Worm (Caenorhabditis elegans) whole organism, L3 larva: ENCODE measurements around the gene elpc-4.

Source experiments
- R02D3.7 ChIP-seq: fragments of 150-350 bp; optimal IDR thresholded peaks from 2 replicates; lab custom pipeline; 2014; ENCODE audit warnings: missing biosample characterization, missing genetic modification characterization
- ZK546.5 ChIP-seq: sonication (generic microtip); optimal IDR thresholded peaks from 2 replicates; lab custom pipeline; 2017; ENCODE audit warnings: missing biosample characterization, missing genetic modification characterization
- aly-2 ChIP-seq: fragments of 150-350 bp; optimal IDR thresholded peaks from 2 replicates; lab custom pipeline; 2014; ENCODE audit warnings: missing biosample characterization, missing genetic modification characterization
- ama-1 ChIP-seq: fragments of 150-350 bp; optimal IDR thresholded peaks from 2 replicates; lab custom pipeline; 2018
- ceh-16 ChIP-seq: sonication (generic microtip); optimal IDR thresholded peaks from 2 replicates; lab custom pipeline; 2017; ENCODE audit warnings: missing biosample characterization, missing genetic modification characterization
- ceh-28 ChIP-seq: fragments of 150-350 bp; optimal IDR thresholded peaks from 2 replicates; lab custom pipeline; 2014; ENCODE audit warnings: missing biosample characterization, missing genetic modification reagents, missing genetic modification characterization
- ceh-82 ChIP-seq: fragments of 150-350 bp; optimal IDR thresholded peaks from 2 replicates; lab custom pipeline; 2014; ENCODE audit warnings: missing biosample characterization, missing genetic modification characterization
- ceh-9 ChIP-seq: sonication (generic microtip); optimal IDR thresholded peaks from 2 replicates; lab custom pipeline; 2018; ENCODE audit warnings: missing biosample characterization, missing genetic modification characterization
- daf-12 ChIP-seq: fragments of 150-350 bp; optimal IDR thresholded peaks from 2 replicates; lab custom pipeline; 2014; ENCODE audit warnings: missing biosample characterization, missing genetic modification reagents, missing genetic modification characterization
- egl-27 ChIP-seq: sonication (generic microtip); optimal IDR thresholded peaks from 4 replicates; lab custom pipeline; 2017; ENCODE audit warnings: missing biosample characterization, missing genetic modification reagents, missing genetic modification characterization
- egl-5 ChIP-seq: fragments of 150-350 bp; optimal IDR thresholded peaks from 2 replicates; lab custom pipeline; 2017; ENCODE audit warnings: missing biosample characterization, missing genetic modification reagents, missing genetic modification characterization, inconsistent platforms
- elt-1 ChIP-seq: fragments of 150-350 bp; optimal IDR thresholded peaks from 2 replicates; lab custom pipeline; 2014; ENCODE audit warnings: missing biosample characterization, missing genetic modification characterization
- elt-3 ChIP-seq, 3 experiments: fragments of 150-350 bp in 1 of 3; sonication (generic microtip) in 2 of 3; optimal IDR thresholded peaks; 2 replicates in 2 of 3; 4 replicates in 1 of 3; lab custom pipeline; 2014 to 2017; ENCODE audit warnings: missing biosample characterization in 3 of 3, missing genetic modification characterization in 3 of 3
- fkh-10 ChIP-seq: sonication (generic microtip); optimal IDR thresholded peaks from 2 replicates; lab custom pipeline; 2017; ENCODE audit warnings: missing biosample characterization, missing genetic modification reagents, missing genetic modification characterization
- fkh-2 ChIP-seq: fragments of 150-350 bp; optimal IDR thresholded peaks from 2 replicates; lab custom pipeline; 2014; ENCODE audit warnings: missing biosample characterization, missing genetic modification reagents, missing genetic modification characterization
- fos-1 ChIP-seq: fragments of 150-350 bp; optimal IDR thresholded peaks from 2 replicates; lab custom pipeline; 2014; ENCODE audit warnings: missing biosample characterization, missing genetic modification characterization
- hmg-11 ChIP-seq: sonication (generic microtip); optimal IDR thresholded peaks from 2 replicates; lab custom pipeline; 2016; ENCODE audit warnings: missing genetic modification characterization, missing compliant biosample characterization
- jun-1 ChIP-seq: fragments of 150-350 bp; optimal IDR thresholded peaks from 2 replicates; lab custom pipeline; 2014; ENCODE audit warnings: missing biosample characterization, missing genetic modification reagents, missing genetic modification characterization
- lin-15B ChIP-seq: fragments of 150-350 bp; optimal IDR thresholded peaks from 2 replicates; lab custom pipeline; 2014; ENCODE audit warnings: missing biosample characterization, missing genetic modification characterization
- lin-39 ChIP-seq: fragments of 150-350 bp; optimal IDR thresholded peaks from 2 replicates; lab custom pipeline; 2018; ENCODE audit warnings: missing biosample characterization, missing genetic modification reagents, missing genetic modification characterization
- lsy-12 ChIP-seq: sonication (generic microtip); optimal IDR thresholded peaks from 2 replicates; lab custom pipeline; 2016; ENCODE audit warnings: mild to moderate bottlenecking, missing genetic modification characterization, missing compliant biosample characterization
- mdl-1 ChIP-seq: fragments of 150-350 bp; optimal IDR thresholded peaks from 2 replicates; lab custom pipeline; 2014; ENCODE audit warnings: missing biosample characterization, missing genetic modification characterization
- mml-1 ChIP-seq: fragments of 150-350 bp; sonication (generic microtip); optimal IDR thresholded peaks from 3 replicates; lab custom pipeline; 2014; ENCODE audit warnings: missing biosample characterization, missing genetic modification characterization
- nfya-1 ChIP-seq: sonication (generic microtip); optimal IDR thresholded peaks from 2 replicates; lab custom pipeline; 2017; ENCODE audit warnings: missing genetic modification characterization, mild to moderate bottlenecking, missing compliant biosample characterization, antibody characterized with exemption, moderate library complexity; ENCODE audit not compliant: insufficient read depth
- nhr-11 ChIP-seq: fragments of 150-350 bp; optimal IDR thresholded peaks from 2 replicates; lab custom pipeline; 2014; ENCODE audit warnings: missing biosample characterization, missing genetic modification characterization
- nhr-12 ChIP-seq: fragments of 150-350 bp; optimal IDR thresholded peaks from 2 replicates; lab custom pipeline; 2014; ENCODE audit warnings: missing biosample characterization, missing genetic modification characterization
- nhr-23 ChIP-seq: fragments of 150-350 bp; optimal IDR thresholded peaks from 2 replicates; lab custom pipeline; 2014; ENCODE audit warnings: missing biosample characterization, missing genetic modification reagents, missing genetic modification characterization
- nhr-237 ChIP-seq: fragments of 150-350 bp; optimal IDR thresholded peaks from 2 replicates; lab custom pipeline; 2014; ENCODE audit warnings: missing biosample characterization, missing genetic modification characterization
- nhr-25 ChIP-seq: sonication (generic microtip); optimal IDR thresholded peaks from 2 replicates; lab custom pipeline; 2017; ENCODE audit warnings: missing biosample characterization, missing genetic modification characterization
- nhr-28 ChIP-seq: fragments of 150-350 bp; optimal IDR thresholded peaks from 2 replicates; lab custom pipeline; 2014; ENCODE audit warnings: missing biosample characterization, missing genetic modification characterization
- nhr-43 ChIP-seq: sonication (generic microtip); optimal IDR thresholded peaks from 2 replicates; lab custom pipeline; 2016; ENCODE audit warnings: mild to moderate bottlenecking, missing genetic modification characterization, missing compliant biosample characterization; ENCODE audit not compliant: poor library complexity, severe bottlenecking
- nhr-67 ChIP-seq: fragments of 150-350 bp; optimal IDR thresholded peaks from 2 replicates; lab custom pipeline; 2014; ENCODE audit warnings: missing biosample characterization, missing genetic modification characterization
- nhr-76 ChIP-seq: fragments of 150-350 bp; sonication (generic microtip); optimal IDR thresholded peaks from 5 replicates; lab custom pipeline; 2014; ENCODE audit warnings: missing biosample characterization, missing genetic modification characterization
- nhr-77 ChIP-seq: fragments of 150-350 bp; optimal IDR thresholded peaks from 2 replicates; lab custom pipeline; 2014; ENCODE audit warnings: missing biosample characterization, missing genetic modification characterization
- pha-4 ChIP-seq: fragments of 150-350 bp; optimal IDR thresholded peaks from 2 replicates; lab custom pipeline; 2014; ENCODE audit warnings: missing biosample characterization, missing genetic modification reagents, missing genetic modification characterization
- pqm-1 ChIP-seq: fragments of 150-350 bp; optimal IDR thresholded peaks from 2 replicates; lab custom pipeline; 2017; ENCODE audit warnings: missing biosample characterization, missing genetic modification characterization, inconsistent platforms
- sea-2 ChIP-seq: fragments of 150-350 bp; sonication (generic microtip); optimal IDR thresholded peaks from 4 replicates; lab custom pipeline; 2014; ENCODE audit warnings: missing biosample characterization, missing genetic modification reagents, missing genetic modification characterization
- skn-1 ChIP-seq: fragments of 150-350 bp; optimal IDR thresholded peaks from 2 replicates; lab custom pipeline; 2014; ENCODE audit warnings: missing biosample characterization, missing genetic modification characterization
- snpc-4 ChIP-seq: fragments of 150-350 bp; optimal IDR thresholded peaks from 2 replicates; lab custom pipeline; 2014; ENCODE audit warnings: missing biosample characterization, missing genetic modification characterization
- tbx-2 ChIP-seq: sonication (generic microtip); optimal IDR thresholded peaks from 2 replicates; lab custom pipeline; 2016; ENCODE audit warnings: mild to moderate bottlenecking, missing genetic modification characterization, missing compliant biosample characterization
- unc-39 ChIP-seq: sonication (generic microtip); optimal IDR thresholded peaks from 4 replicates; lab custom pipeline; 2017; ENCODE audit warnings: missing biosample characterization, missing genetic modification characterization
- unc-62 ChIP-seq: fragments of 150-350 bp; sonication (generic microtip); optimal IDR thresholded peaks from 4 replicates; lab custom pipeline; 2014; ENCODE audit warnings: missing biosample characterization, missing genetic modification reagents, missing genetic modification characterization
- ztf-11 ChIP-seq: fragments of 150-350 bp; optimal IDR thresholded peaks from 2 replicates; lab custom pipeline; 2014; ENCODE audit warnings: missing biosample characterization, missing genetic modification characterization
- ztf-4 ChIP-seq: fragments of 150-350 bp; optimal IDR thresholded peaks from 2 replicates; lab custom pipeline; 2014; ENCODE audit warnings: missing biosample characterization, missing genetic modification characterization

The elpc-4 gene

DNA sequence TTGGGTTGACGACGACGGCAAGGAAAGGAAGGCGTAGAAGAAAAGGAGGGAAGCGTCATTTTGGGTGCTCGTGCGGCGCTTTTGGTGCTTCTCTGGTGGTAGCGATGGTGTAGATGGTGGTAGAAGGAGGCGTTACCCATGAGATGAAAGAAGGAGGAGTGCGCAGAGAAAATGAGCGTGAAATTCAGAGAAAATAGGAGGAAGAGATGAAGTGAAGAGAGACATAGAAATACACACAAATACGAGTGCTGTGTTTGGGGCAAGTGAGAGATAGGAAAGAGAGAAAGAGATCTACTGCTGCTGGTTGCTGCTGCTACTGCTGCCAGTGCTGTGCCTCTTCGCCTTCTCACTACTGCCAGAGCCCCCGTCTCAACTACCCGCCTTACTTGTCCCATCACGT, 49.8 kb downstream of the elpc-4 start:
- peak; percentile 51 for TF ChIP-seq lin-15B (tag; lab: Kevin White, UChicago)
- TF ChIP-seq ceh-9 (tag; lab: Kevin White, UChicago), result no peak
- peak; percentile 80 for TF ChIP-seq hmg-11 (tag; lab: Kevin White, UChicago)
- no peak for TF ChIP-seq nhr-23 (tag; lab: Kevin White, UChicago)
- peak; percentile 70 for TF ChIP-seq nfya-1 (tag; lab: Kevin White, UChicago)
- peak; percentile 51 for TF ChIP-seq lin-39 (tag; lab: Kevin White, UChicago)
- TF ChIP-seq egl-27 (tag; lab: Kevin White, UChicago), result no peak
- no peak for TF ChIP-seq tbx-2 (tag; lab: Kevin White, UChicago)

- TF ChIP-seq nhr-77 (tag; lab: Kevin White, UChicago) (no peak), jun-1 (no peak), daf-12 (tag; lab: Kevin White, UChicago) (no peak), nhr-67 (tag; lab: Kevin White, UChicago) (no peak), egl-5 (tag; lab: Kevin White, UChicago) (no peak), nhr-23 (tag; lab: Kevin White, UChicago) (peak; percentile 64), ama-1 (lab: Kevin White, UChicago) (no peak), elt-3 (tag; optimal IDR thresholded peaks at IDR 0.05; lab: Kevin White, UChicago) (no peak), ztf-4 (tag; lab: Kevin White, UChicago) (no peak), tbx-2 (tag; lab: Kevin White, UChicago) (no peak), unc-62 (GFP tag; lab: Kevin White, UChicago) (no peak), lin-15B (tag; lab: Kevin White, UChicago) (no peak), nhr-237 (no peak), pha-4 (tag; lab: Kevin White, UChicago) (peak; percentile 10), ceh-28 (tag; lab: Kevin White, UChicago) (no peak), nhr-12 (tag; lab: Kevin White, UChicago) (no peak), mdl-1 (tag; lab: Kevin White, UChicago) (no peak), fkh-10 (GFP tag; lab: Kevin White, UChicago) (no peak), sea-2 (no peak), pqm-1 (tag; lab: Kevin White, UChicago) (no peak), egl-27 (tag; lab: Kevin White, UChicago) (no peak), unc-39 (no peak), hmg-11 (tag; lab: Kevin White, UChicago) (no peak), nhr-76 (tag; lab: Kevin White, UChicago) (no peak), R02D3.7 (tag; lab: Kevin White, UChicago) (no peak), skn-1 (tag; lab: Kevin White, UChicago) (no peak), fos-1 (tag; lab: Kevin White, UChicago) (no peak), ceh-16 (tag; lab: Kevin White, UChicago) (no peak), lin-39 (tag; lab: Kevin White, UChicago) (peak; percentile 27), ceh-82 (tag; lab: Kevin White, UChicago) (no peak), snpc-4 (tag; lab: Kevin White, UChicago) (no peak), nhr-28 (tag; lab: Kevin White, UChicago) (no peak), mml-1 (no peak), lsy-12 (tag; lab: Kevin White, UChicago) (no peak), ztf-11 (tag; lab: Kevin White, UChicago) (no peak), nfya-1 (tag; lab: Kevin White, UChicago) (peak; percentile 22), nhr-11 (no peak), elt-1 (tag; lab: Kevin White, UChicago) (no peak), fkh-2 (tag; lab: Kevin White, UChicago) (no peak), nhr-43 (tag; lab: Kevin White, UChicago) (peak; percentile 24), nhr-25 (tag; lab: Kevin White, UChicago) (peak; percentile 59), aly-2 (tag; lab: Kevin White, UChicago) (no peak), ZK546.5 (tag; lab: Kevin White, UChicago) (no peak)
Measured at ce11 chrIV:8067745-8068144, 51.0 kb downstream of the elpc-4 start.
